Fruit fly (Drosophila melanogaster) whole organism, embryonic: ENCODE data around the gene CG46304.
A peak's percentile ranks its signal among the peaks of the same experiment; 100 is the strongest.

Experiments
- Abd-B ChIP-seq: fragments of 200-800 bp; sonication (Bioruptor generic); optimal IDR thresholded peaks from 2 replicates; lab custom pipeline; 2018; ENCODE audit warnings: missing biosample characterization, mild to moderate bottlenecking, missing genetic modification characterization, moderate library complexity
- Aef1 ChIP-seq: fragments of 200-800 bp; sonication (Bioruptor generic); IDR thresholded peaks from 3 replicates; pipeline ENCODE4 v1.3.6; 2022; ENCODE audit warnings: missing biosample characterization, missing genetic modification characterization
- Bdp1 ChIP-seq: fragments of 200-800 bp; sonication (Bioruptor generic); optimal IDR thresholded peaks from 3 replicates; lab custom pipeline; 2016; ENCODE audit warnings: missing biosample characterization, missing genetic modification characterization
- CG10274 ChIP-seq: fragments of 200-800 bp; sonication (Bioruptor generic); optimal IDR thresholded peaks from 3 replicates; lab custom pipeline; 2017; ENCODE audit warnings: missing biosample characterization, mild to moderate bottlenecking, missing genetic modification characterization
- CG11398 ChIP-seq: fragments of 200-800 bp; sonication (Bioruptor generic); optimal IDR thresholded peaks from 2 replicates; lab custom pipeline; 2016; ENCODE audit warnings: missing biosample characterization, missing genetic modification characterization
- CG13624 ChIP-seq: fragments of 200-800 bp; sonication (Bioruptor generic); optimal IDR thresholded peaks from 2 replicates; lab custom pipeline; 2016; ENCODE audit warnings: missing biosample characterization, missing genetic modification characterization
- CG14050 ChIP-seq: fragments of 200-800 bp; sonication (Bioruptor generic); IDR thresholded peaks from 3 replicates; pipeline ENCODE4 v1.3.6; 2022; ENCODE audit warnings: missing biosample characterization, missing genetic modification characterization
- CG14710 ChIP-seq: fragments of 200-800 bp; sonication (Bioruptor generic); optimal IDR thresholded peaks from 3 replicates; lab custom pipeline; 2019; ENCODE audit warnings: missing biosample characterization, mild to moderate bottlenecking, missing genetic modification characterization, moderate library complexity
- CG15011 ChIP-seq: fragments of 200-800 bp; sonication (Bioruptor generic); optimal IDR thresholded peaks from 3 replicates; lab custom pipeline; 2018; ENCODE audit warnings: missing biosample characterization, mild to moderate bottlenecking, missing genetic modification characterization
- CG15479 ChIP-seq: fragments of 200-800 bp; sonication (Bioruptor generic); optimal IDR thresholded peaks from 3 replicates; lab custom pipeline; 2019; ENCODE audit warnings: missing biosample characterization, mild to moderate bottlenecking, missing genetic modification characterization, moderate library complexity
- CG17328 ChIP-seq: fragments of 200-800 bp; sonication (Bioruptor generic); IDR thresholded peaks from 2 replicates; pipeline ENCODE4 v1.3.6; 2022; ENCODE audit warnings: missing biosample characterization, missing genetic modification characterization
- CG2889 ChIP-seq: fragments of 200-800 bp; sonication (Bioruptor generic); IDR thresholded peaks from 3 replicates; pipeline ENCODE4 v1.3.6; 2022; ENCODE audit warnings: missing biosample characterization, missing genetic modification characterization
- CG34376 ChIP-seq: fragments of 200-800 bp; sonication (Bioruptor generic); optimal IDR thresholded peaks from 2 replicates; lab custom pipeline; 2018; ENCODE audit warnings: missing biosample characterization, mild to moderate bottlenecking, missing genetic modification characterization
- CG4854 ChIP-seq: fragments of 200-800 bp; sonication (Bioruptor generic); optimal IDR thresholded peaks from 2 replicates; lab custom pipeline; 2016; ENCODE audit warnings: missing biosample characterization, missing genetic modification characterization, inconsistent platforms
- CG6254 ChIP-seq: fragments of 200-800 bp; sonication (Bioruptor generic); optimal IDR thresholded peaks from 3 replicates; lab custom pipeline; 2017; ENCODE audit warnings: mild to moderate bottlenecking, missing biosample characterization, missing genetic modification reagents, missing genetic modification characterization
- CG6683 ChIP-seq: fragments of 200-800 bp; sonication (Bioruptor generic); optimal IDR thresholded peaks from 2 replicates; lab custom pipeline; 2017; ENCODE audit warnings: missing biosample characterization, mild to moderate bottlenecking, missing genetic modification characterization, missing genetic modification reagents
- CG6813 ChIP-seq: fragments of 200-800 bp; sonication (Bioruptor generic); optimal IDR thresholded peaks from 2 replicates; lab custom pipeline; 2017; ENCODE audit warnings: missing biosample characterization, missing genetic modification characterization, mild to moderate bottlenecking, moderate library complexity, missing genetic modification reagents
- CG7357 ChIP-seq: fragments of 200-800 bp; sonication (Bioruptor generic); IDR thresholded peaks from 3 replicates; pipeline ENCODE4 v1.3.6; 2022; ENCODE audit warnings: missing biosample characterization, missing genetic modification characterization
- CG8290 ChIP-seq, 3 experiments: fragments of 200-800 bp; sonication (Bioruptor generic); optimal IDR thresholded peaks; 2 replicates each; lab custom pipeline; 2016 to 2019; ENCODE audit warnings: missing biosample characterization in 3 of 3, missing genetic modification characterization in 3 of 3, mild to moderate bottlenecking in 2 of 3, moderate library complexity in 1 of 3
- CG9817 ChIP-seq: fragments of 200-800 bp; sonication (Bioruptor generic); optimal IDR thresholded peaks from 2 replicates; lab custom pipeline; 2018; ENCODE audit warnings: missing biosample characterization, mild to moderate bottlenecking, missing genetic modification characterization, moderate library complexity
- D19A ChIP-seq: fragments of 200-800 bp; optimal IDR thresholded peaks from 3 replicates; lab custom pipeline; 2019; ENCODE audit warnings: missing biosample characterization, mild to moderate bottlenecking, missing genetic modification characterization, moderate library complexity
- Dp ChIP-seq: fragments of 200-800 bp; sonication (Bioruptor generic); optimal IDR thresholded peaks from 2 replicates; lab custom pipeline; 2018; ENCODE audit warnings: missing biosample characterization, mild to moderate bottlenecking, missing genetic modification characterization, moderate library complexity
- Drgx ChIP-seq: fragments of 200-800 bp; sonication (Bioruptor generic); IDR thresholded peaks from 2 replicates; pipeline ENCODE4 v1.3.6; 2022; ENCODE audit warnings: missing biosample characterization, missing genetic modification characterization
- Hey ChIP-seq: fragments of 200-800 bp; sonication (Bioruptor generic); optimal IDR thresholded peaks from 3 replicates; lab custom pipeline; 2018; ENCODE audit warnings: missing biosample characterization, mild to moderate bottlenecking, missing genetic modification characterization
- Mrtf ChIP-seq: fragments of 200-800 bp; sonication (Bioruptor generic); IDR thresholded peaks from 3 replicates; pipeline ENCODE4 v1.3.6; 2022; ENCODE audit warnings: missing biosample characterization, missing genetic modification characterization
- Myb ChIP-seq: fragments of 200-800 bp; sonication (Bioruptor generic); optimal IDR thresholded peaks from 2 replicates; lab custom pipeline; 2016; ENCODE audit warnings: missing biosample characterization, missing genetic modification characterization
- Opbp ChIP-seq: fragments of 200-800 bp; sonication (Bioruptor generic); IDR thresholded peaks from 3 replicates; pipeline ENCODE4 v1.3.6; 2022; ENCODE audit warnings: missing biosample characterization, missing genetic modification characterization; ENCODE audit not compliant: partially characterized antibody
- PHDP ChIP-seq: fragments of 200-800 bp; sonication (Bioruptor generic); optimal IDR thresholded peaks from 3 replicates; lab custom pipeline; 2018; ENCODE audit warnings: missing biosample characterization, mild to moderate bottlenecking, missing genetic modification characterization, moderate library complexity
- Pdp1 ChIP-seq, 2 experiments: fragments of 200-800 bp; sonication (Bioruptor generic); optimal IDR thresholded peaks; 3 replicates each; lab custom pipeline; 2016; ENCODE audit warnings: missing biosample characterization in 2 of 2, missing genetic modification characterization in 2 of 2, mild to moderate bottlenecking in 1 of 2, moderate library complexity in 1 of 2
- Ravus ChIP-seq: fragments of 200-800 bp; sonication (Bioruptor generic); IDR thresholded peaks from 2 replicates; pipeline ENCODE4 v1.3.6; 2022; ENCODE audit warnings: missing biosample characterization, missing genetic modification characterization
- Scr ChIP-seq: fragments of 200-800 bp; sonication (Bioruptor generic); IDR thresholded peaks from 2 replicates; pipeline ENCODE4 v1.3.6; 2022; ENCODE audit warnings: missing biosample characterization, missing genetic modification characterization; ENCODE audit not compliant: partially characterized antibody
- Stat92E ChIP-seq, 3 experiments: fragments of >200 bp in 2 of 3; fragments of 200-800 bp in 1 of 3; sonication (Bioruptor generic) in 1 of 3; optimal IDR thresholded peaks; 2 replicates each; lab custom pipeline; 2017 to 2019; ENCODE audit warnings: missing biosample characterization in 3 of 3, missing genetic modification characterization in 3 of 3, mild to moderate bottlenecking in 1 of 3, moderate library complexity in 1 of 3
- bigmax ChIP-seq: fragments of 200-800 bp; sonication (Bioruptor generic); optimal IDR thresholded peaks from 2 replicates; lab custom pipeline; 2018; ENCODE audit warnings: missing biosample characterization, mild to moderate bottlenecking, missing genetic modification characterization
- dmrt99B ChIP-seq: fragments of 200-800 bp; sonication (Bioruptor generic); optimal IDR thresholded peaks from 2 replicates; lab custom pipeline; 2018; ENCODE audit warnings: missing biosample characterization, mild to moderate bottlenecking, missing genetic modification characterization, moderate library complexity
- ewg ChIP-seq: fragments of 200-800 bp; sonication (Bioruptor generic); optimal IDR thresholded peaks from 3 replicates; lab custom pipeline; 2017; ENCODE audit warnings: mild to moderate bottlenecking, missing biosample characterization, missing genetic modification reagents, missing genetic modification characterization
- fd102C ChIP-seq: fragments of 200-800 bp; sonication (Bioruptor generic); optimal IDR thresholded peaks from 2 replicates; lab custom pipeline; 2018; ENCODE audit warnings: missing biosample characterization, mild to moderate bottlenecking, missing genetic modification characterization, moderate library complexity
- hbn ChIP-seq: fragments of 200-800 bp; sonication (Bioruptor generic); IDR thresholded peaks from 2 replicates; pipeline ENCODE4 v1.3.6; 2022; ENCODE audit warnings: missing biosample characterization, missing genetic modification characterization; ENCODE audit not compliant: partially characterized antibody
- inv ChIP-seq: fragments of 200-800 bp; sonication (Bioruptor generic); IDR thresholded peaks from 2 replicates; pipeline ENCODE4 v1.3.6; 2022; ENCODE audit warnings: missing biosample characterization, missing genetic modification characterization; ENCODE audit not compliant: partially characterized antibody
- jigr1 ChIP-seq: fragments of 200-800 bp; sonication (Bioruptor generic); IDR thresholded peaks from 3 replicates; pipeline ENCODE4 v1.3.6; 2022; ENCODE audit warnings: missing biosample characterization, missing genetic modification characterization
- kay ChIP-seq: fragments of 200-800 bp; sonication (Bioruptor generic); optimal IDR thresholded peaks from 2 replicates; lab custom pipeline; 2016; ENCODE audit warnings: missing biosample characterization, missing genetic modification characterization
- luna ChIP-seq: fragments of 200-800 bp; sonication (Bioruptor generic); optimal IDR thresholded peaks from 2 replicates; lab custom pipeline; 2016; ENCODE audit warnings: missing biosample characterization, missing genetic modification characterization
- org-1 ChIP-seq: fragments of 200-800 bp; sonication (Bioruptor generic); optimal IDR thresholded peaks from 2 replicates; lab custom pipeline; 2017; ENCODE audit warnings: missing biosample characterization, missing genetic modification characterization
- pan ChIP-seq, 4 experiments: fragments of >200 bp in 3 of 4; fragments of 200-800 bp in 1 of 4; sonication (Bioruptor generic) in 1 of 4; optimal IDR thresholded peaks in 3 of 4; IDR thresholded peaks in 1 of 4; 2 replicates each; pipeline versions ENCODE4 v1.3.6 to Lab custom; 2017 to 2022; ENCODE audit warnings: missing biosample characterization in 2 of 4, missing genetic modification characterization in 2 of 4, mixed read lengths in 1 of 4
- pb ChIP-seq: fragments of 200-800 bp; sonication (Bioruptor generic); optimal IDR thresholded peaks from 3 replicates; lab custom pipeline; 2016; ENCODE audit warnings: missing biosample characterization, missing genetic modification characterization
- phol ChIP-seq: fragments of 200-800 bp; sonication (Bioruptor generic); optimal IDR thresholded peaks from 3 replicates; lab custom pipeline; 2018; ENCODE audit warnings: missing biosample characterization, mild to moderate bottlenecking, missing genetic modification characterization, moderate library complexity
- pnt ChIP-seq: fragments of 200-800 bp; sonication (Bioruptor generic); optimal IDR thresholded peaks from 3 replicates; lab custom pipeline; 2016; ENCODE audit warnings: missing biosample characterization, missing genetic modification characterization
- sens ChIP-seq: fragments of 200-800 bp; sonication (Bioruptor generic); peaks from one replicate; lab custom pipeline; 2016; ENCODE audit warnings: missing biosample characterization, missing genetic modification characterization
- so ChIP-seq: fragments of 200-800 bp; sonication (Bioruptor generic); IDR thresholded peaks from 3 replicates; pipeline ENCODE4 v1.3.6; 2022; ENCODE audit warnings: missing biosample characterization, missing genetic modification characterization
- sr ChIP-seq: fragments of 200-800 bp; sonication (Bioruptor generic); IDR thresholded peaks from 3 replicates; pipeline ENCODE4 v1.3.6; 2022; ENCODE audit warnings: missing biosample characterization, missing genetic modification characterization
- stwl ChIP-seq: fragments of 200-800 bp; sonication (Bioruptor generic); optimal IDR thresholded peaks from 3 replicates; lab custom pipeline; 2018; ENCODE audit warnings: missing biosample characterization, mild to moderate bottlenecking, missing genetic modification characterization, moderate library complexity

The CG46304 gene

dm6 chr2L:18943797-18944174, 2.3 kb upstream of the CG46304 start, which contains the start of gene ssp3 (continued):
- no peak for TF ChIP-seq pan (optimal IDR thresholded peaks at IDR 0.05; lab: Kevin White, UChicago)
- no peak for TF ChIP-seq pan (GFP tag; optimal IDR thresholded peaks at IDR 0.05 in 1 of 2, IDR thresholded peaks at IDR 0.05 in 1 of 2)
- TF ChIP-seq sens (GFP tag; lab: Kevin White, UChicago): peak; percentile 73
- no peak for TF ChIP-seq CG15011
- TF ChIP-seq Bdp1 (GFP tag; lab: Kevin White, UChicago): no peak
- TF ChIP-seq CG34376 (GFP tag; lab: Kevin White, UChicago): no peak
- no peak for TF ChIP-seq sr (GFP tag; lab: Robert Waterston, UW)
- no peak for TF ChIP-seq D19A (tag; lab: Kevin White, UChicago)
- TF ChIP-seq ewg (GFP tag; lab: Kevin White, UChicago): no peak
- no peak for TF ChIP-seq Drgx (GFP tag; lab: Robert Waterston, UW)
- peak; percentile 23 for TF ChIP-seq PHDP (tag; lab: Kevin White, UChicago)
- TF ChIP-seq Ravus (GFP tag; lab: Robert Waterston, UW): no peak
- TF ChIP-seq CG7357 (GFP tag; lab: Robert Waterston, UW): no peak
- TF ChIP-seq Aef1 (GFP tag; lab: Robert Waterston, UW): no peak
- peak; percentile 54 for TF ChIP-seq stwl (tag; lab: Kevin White, UChicago)
- no peak for TF ChIP-seq Hey (tag; lab: Kevin White, UChicago)
- no peak for TF ChIP-seq CG13624 (GFP tag; lab: Kevin White, UChicago)
- no peak for TF ChIP-seq CG10274 (GFP tag; lab: Kevin White, UChicago)
- peak; percentile 16 for TF ChIP-seq Myb (GFP tag; lab: Kevin White, UChicago)
- TF ChIP-seq Opbp (GFP tag; lab: Robert Waterston, UW): no peak
- TF ChIP-seq pb (GFP tag; lab: Kevin White, UChicago): no peak
- no peak for TF ChIP-seq CG11398
- TF ChIP-seq Stat92E (GFP tag; optimal IDR thresholded peaks at IDR 0.05; lab: Kevin White, UChicago): no peak
- TF ChIP-seq so (GFP tag; lab: Robert Waterston, UW): no peak
- no peak for TF ChIP-seq dmrt99B (tag; lab: Kevin White, UChicago)
- no peak for TF ChIP-seq CG4854
- TF ChIP-seq phol (tag; lab: Kevin White, UChicago): peak; percentile 13
- TF ChIP-seq Scr (GFP tag; lab: Robert Waterston, UW): no peak
- TF ChIP-seq pnt (GFP tag; lab: Kevin White, UChicago): no peak
- TF ChIP-seq bigmax (GFP tag; lab: Kevin White, UChicago): no peak
- no peak for TF ChIP-seq CG6254 (GFP tag; lab: Kevin White, UChicago)
- TF ChIP-seq fd102C (GFP tag; lab: Kevin White, UChicago): no peak
- TF ChIP-seq inv (GFP tag; lab: Robert Waterston, UW): no peak
- no peak for TF ChIP-seq org-1 (GFP tag; lab: Kevin White, UChicago)
- no peak for TF ChIP-seq Dp
- TF ChIP-seq CG6683 (GFP tag; lab: Kevin White, UChicago): no peak
- TF ChIP-seq CG8290 (GFP tag; optimal IDR thresholded peaks at IDR 0.05; lab: Kevin White, UChicago): no peak
- no peak for TF ChIP-seq CG8290 (tag; optimal IDR thresholded peaks at IDR 0.05; lab: Kevin White, UChicago)
- TF ChIP-seq Mrtf (GFP tag; lab: Robert Waterston, UW): no peak
- no peak for TF ChIP-seq CG14050 (GFP tag; lab: Robert Waterston, UW)
- no peak for TF ChIP-seq Abd-B (GFP tag; lab: Kevin White, UChicago)
- TF ChIP-seq luna (GFP tag; lab: Kevin White, UChicago): no peak
- TF ChIP-seq hbn: no peak
- TF ChIP-seq CG2889 (GFP tag; lab: Robert Waterston, UW): no peak
- TF ChIP-seq kay (GFP tag; lab: Kevin White, UChicago): no peak
- no peak for TF ChIP-seq jigr1 (GFP tag; lab: Robert Waterston, UW)
- no peak for TF ChIP-seq CG15479 (GFP tag; lab: Kevin White, UChicago)
- peak; percentile 44 for TF ChIP-seq CG14710
- TF ChIP-seq CG9817 (tag; lab: Kevin White, UChicago): no peak
- TF ChIP-seq Pdp1 (GFP tag; optimal IDR thresholded peaks at IDR 0.05; lab: Kevin White, UChicago): peak in 1 of 2 experiments; percentile 99
- no peak for TF ChIP-seq CG6813
- TF ChIP-seq CG17328: no peak
